Fruit fly (Drosophila melanogaster) whole organism, prepupa: ENCODE measurements around the gene Hnf4.

Experiments used
- CG11294 ChIP-seq: fragments of 200-800 bp; sonication (Bioruptor generic); IDR thresholded peaks from 2 replicates; pipeline ENCODE4 v1.3.6; 2022; ENCODE audit warnings: missing biosample characterization, missing genetic modification characterization
- CG11902 ChIP-seq: fragments of 200-800 bp; sonication (Bioruptor generic); optimal IDR thresholded peaks from 3 replicates; lab custom pipeline; 2016; ENCODE audit warnings: missing biosample characterization, missing genetic modification characterization
- CG6276 ChIP-seq: fragments of 200-800 bp; sonication (Bioruptor generic); optimal IDR thresholded peaks from 2 replicates; lab custom pipeline; 2017; ENCODE audit warnings: missing biosample characterization, mild to moderate bottlenecking, missing genetic modification characterization
- Eip75B ChIP-seq: fragments of 200-800 bp; sonication (Bioruptor generic); optimal IDR thresholded peaks from 3 replicates; lab custom pipeline; 2016; ENCODE audit warnings: missing biosample characterization, missing genetic modification characterization
- Smox ChIP-seq: fragments of 200-800 bp; sonication (Bioruptor generic); optimal IDR thresholded peaks from 3 replicates; lab custom pipeline; 2016; ENCODE audit warnings: missing biosample characterization, missing genetic modification characterization
- Sox15 ChIP-seq: fragments of 200-800 bp; sonication (Bioruptor generic); optimal IDR thresholded peaks from 3 replicates; lab custom pipeline; 2016; ENCODE audit warnings: missing biosample characterization, missing genetic modification characterization
- acj6 ChIP-seq: fragments of 200-800 bp; sonication (Bioruptor generic); optimal IDR thresholded peaks from 3 replicates; lab custom pipeline; 2016; ENCODE audit warnings: missing biosample characterization, missing genetic modification characterization
- eg ChIP-seq: fragments of 200-800 bp; sonication (Bioruptor generic); IDR thresholded peaks from 3 replicates; pipeline ENCODE4 v1.3.6; 2022; ENCODE audit warnings: missing biosample characterization, missing genetic modification characterization
- net ChIP-seq: fragments of 200-800 bp; sonication (Bioruptor generic); optimal IDR thresholded peaks from 3 replicates; lab custom pipeline; 2016; ENCODE audit warnings: missing biosample characterization, missing genetic modification characterization
- pdm3 ChIP-seq: fragments of 200-800 bp; sonication (Bioruptor generic); optimal IDR thresholded peaks from 3 replicates; lab custom pipeline; 2016; ENCODE audit warnings: missing biosample characterization, missing genetic modification characterization
- ss ChIP-seq, 2 experiments: fragments of 200-800 bp; sonication (Bioruptor generic); optimal IDR thresholded peaks; 2 replicates in 1 of 2; 3 replicates in 1 of 2; lab custom pipeline; 2017 to 2018; ENCODE audit warnings: mild to moderate bottlenecking in 2 of 2, missing biosample characterization in 2 of 2, missing genetic modification characterization in 2 of 2, moderate library complexity in 1 of 2

The Hnf4 gene

dm6 chr2L:8672278-8672748, 37.1 kb downstream of the Hnf4 start, which contains the start of gene Glt (continued):
- no peak for TF ChIP-seq CG11902
- TF ChIP-seq CG11294 (GFP tag; lab: Robert Waterston, UW), result no peak
- TF ChIP-seq acj6 (GFP tag; lab: Kevin White, UChicago), result peak; percentile 32
- peak; percentile 15 for TF ChIP-seq pdm3 (GFP tag; lab: Kevin White, UChicago)
- TF ChIP-seq ss (GFP tag; optimal IDR thresholded peaks at IDR 0.05; lab: Kevin White, UChicago), result no peak
- TF ChIP-seq net (GFP tag; lab: Kevin White, UChicago), result peak; percentile 16
- no peak for TF ChIP-seq eg (GFP tag; lab: Robert Waterston, UW)

- TF ChIP-seq Eip75B (GFP tag; lab: Kevin White, UChicago) (no peak), Sox15 (no peak), Smox (GFP tag; lab: Kevin White, UChicago) (no peak), CG6276 (GFP tag; lab: Kevin White, UChicago) (no peak), acj6 (GFP tag; lab: Kevin White, UChicago) (no peak), ss (GFP tag; optimal IDR thresholded peaks at IDR 0.05; lab: Kevin White, UChicago) (no peak)
Observed at dm6 chr2L:8659549-8659948, 49.9 kb downstream of the Hnf4 start.
